Fruit fly (Drosophila melanogaster) whole organism, embryonic: Measurements from ENCODE around the gene CG31897.
A peak's percentile ranks its signal among the peaks of the same experiment; 100 is the strongest.

Experiments
- ATbp ChIP-seq: fragments of 200-800 bp; sonication (Bioruptor generic); optimal IDR thresholded peaks from 2 replicates; lab custom pipeline; 2017; ENCODE audit warnings: missing biosample characterization, mild to moderate bottlenecking, missing genetic modification characterization, missing genetic modification reagents
- Ada2b ChIP-seq: fragments of 200-800 bp; sonication (Bioruptor generic); IDR thresholded peaks from 2 replicates; pipeline ENCODE4 v1.3.6; 2022; ENCODE audit warnings: missing biosample characterization, missing genetic modification characterization
- Atf6 ChIP-seq: fragments of 200-800 bp; sonication (Bioruptor generic); IDR thresholded peaks from 2 replicates; pipeline ENCODE4 v1.3.6; 2022; ENCODE audit warnings: missing biosample characterization, missing genetic modification characterization
- CG15601 ChIP-seq: fragments of 200-800 bp; sonication (Bioruptor generic); optimal IDR thresholded peaks from 3 replicates; lab custom pipeline; 2019; ENCODE audit warnings: missing biosample characterization, mild to moderate bottlenecking, missing genetic modification characterization, moderate library complexity
- CG17829 ChIP-seq: fragments of 200-800 bp; optimal IDR thresholded peaks from 2 replicates; lab custom pipeline; 2019; ENCODE audit warnings: missing biosample characterization, mild to moderate bottlenecking, missing genetic modification characterization, moderate library complexity
- CG1792 ChIP-seq: fragments of 200-800 bp; sonication (Bioruptor generic); optimal IDR thresholded peaks from 2 replicates; lab custom pipeline; 2016; ENCODE audit warnings: missing biosample characterization, missing genetic modification characterization
- CG18011 ChIP-seq: fragments of 200-800 bp; sonication (Bioruptor generic); optimal IDR thresholded peaks from 2 replicates; lab custom pipeline; 2017; ENCODE audit warnings: missing biosample characterization, missing genetic modification characterization, mild to moderate bottlenecking, moderate library complexity, missing genotype
- CG18476 ChIP-seq: fragments of 200-800 bp; sonication (Bioruptor generic); optimal IDR thresholded peaks from 2 replicates; lab custom pipeline; 2016; ENCODE audit warnings: missing biosample characterization, mild to moderate bottlenecking, missing genetic modification characterization
- CG34224 ChIP-seq: fragments of 200-800 bp; sonication (Bioruptor generic); IDR thresholded peaks from 3 replicates; pipeline ENCODE4 v1.3.6; 2022; ENCODE audit warnings: missing biosample characterization, missing genetic modification characterization; ENCODE audit not compliant: partially characterized antibody
- CG42726 ChIP-seq: fragments of 200-800 bp; sonication (Bioruptor generic); IDR thresholded peaks from 2 replicates; pipeline ENCODE4 v1.3.6; 2022; ENCODE audit warnings: missing biosample characterization, missing genetic modification characterization; ENCODE audit not compliant: partially characterized antibody
- CG4617 ChIP-seq: fragments of 200-800 bp; sonication (Bioruptor generic); optimal IDR thresholded peaks from 3 replicates; lab custom pipeline; 2016; ENCODE audit warnings: missing biosample characterization, missing genetic modification characterization, borderline replicate concordance
- CG4707 ChIP-seq: fragments of 200-800 bp; sonication (Bioruptor generic); optimal IDR thresholded peaks from 2 replicates; lab custom pipeline; 2018; ENCODE audit warnings: missing biosample characterization, mild to moderate bottlenecking, missing genetic modification characterization, moderate library complexity
- CG6175 ChIP-seq: fragments of 200-800 bp; sonication (Bioruptor generic); IDR thresholded peaks from 3 replicates; pipeline ENCODE4 v1.3.6; 2022; ENCODE audit warnings: missing biosample characterization, missing genetic modification characterization
- CG6791 ChIP-seq: fragments of 200-800 bp; sonication (Bioruptor generic); IDR thresholded peaks from 3 replicates; pipeline ENCODE4 v1.3.6; 2022; ENCODE audit warnings: missing biosample characterization, missing genetic modification characterization; ENCODE audit not compliant: partially characterized antibody
- CG7372 ChIP-seq: fragments of 200-800 bp; sonication (Bioruptor generic); IDR thresholded peaks from 2 replicates; pipeline ENCODE4 v1.3.6; 2022; ENCODE audit warnings: missing biosample characterization, missing genetic modification characterization
- CG9727 ChIP-seq: fragments of 200-800 bp; sonication (Bioruptor generic); optimal IDR thresholded peaks from 3 replicates; lab custom pipeline; 2017; ENCODE audit warnings: missing biosample characterization, mild to moderate bottlenecking, missing genetic modification characterization
- CTCF ChIP-seq: fragments of 200-800 bp; sonication (Bioruptor generic); optimal IDR thresholded peaks from 2 replicates; lab custom pipeline; 2017; ENCODE audit warnings: missing biosample characterization, mild to moderate bottlenecking, missing genetic modification characterization, moderate library complexity
- CkIIα-i1 ChIP-seq: fragments of 200-800 bp; sonication (Bioruptor generic); IDR thresholded peaks from 2 replicates; pipeline ENCODE4 v1.3.6; 2022; ENCODE audit warnings: missing biosample characterization, missing genetic modification characterization
- CoRest ChIP-seq: fragments of 200-800 bp; sonication (Bioruptor generic); optimal IDR thresholded peaks from 3 replicates; lab custom pipeline; 2018; ENCODE audit warnings: missing biosample characterization, mild to moderate bottlenecking, missing genetic modification characterization, moderate library complexity
- Ets97D ChIP-seq: fragments of 200-800 bp; sonication (Bioruptor generic); optimal IDR thresholded peaks from 3 replicates; lab custom pipeline; 2016; ENCODE audit warnings: missing biosample characterization, missing genetic modification characterization
- Fer3 ChIP-seq: fragments of 200-800 bp; sonication (Bioruptor generic); optimal IDR thresholded peaks from 2 replicates; lab custom pipeline; 2018; ENCODE audit warnings: missing biosample characterization, mild to moderate bottlenecking, missing genetic modification characterization, moderate library complexity
- Hand ChIP-seq: fragments of 200-800 bp; sonication (Bioruptor generic); optimal IDR thresholded peaks from 2 replicates; lab custom pipeline; 2017; ENCODE audit warnings: mild to moderate bottlenecking, missing biosample characterization, missing genetic modification reagents, missing genetic modification characterization
- Hr3 ChIP-seq: fragments of 200-800 bp; sonication (Bioruptor generic); optimal IDR thresholded peaks from 3 replicates; lab custom pipeline; 2016; ENCODE audit warnings: missing biosample characterization, missing genetic modification characterization
- Jarid2 ChIP-seq: fragments of 200-800 bp; sonication (Bioruptor generic); optimal IDR thresholded peaks from 3 replicates; lab custom pipeline; 2017; ENCODE audit warnings: mild to moderate bottlenecking, missing biosample characterization, missing genetic modification reagents, missing genetic modification characterization
- Ravus ChIP-seq: fragments of 200-800 bp; sonication (Bioruptor generic); IDR thresholded peaks from 2 replicates; pipeline ENCODE4 v1.3.6; 2022; ENCODE audit warnings: missing biosample characterization, missing genetic modification characterization
- Scr ChIP-seq: fragments of 200-800 bp; sonication (Bioruptor generic); IDR thresholded peaks from 2 replicates; pipeline ENCODE4 v1.3.6; 2022; ENCODE audit warnings: missing biosample characterization, missing genetic modification characterization; ENCODE audit not compliant: partially characterized antibody
- Sin3A ChIP-seq: fragments of >200 bp; optimal IDR thresholded peaks from 2 replicates; lab custom pipeline; 2018
- ab ChIP-seq: fragments of 200-800 bp; sonication (Bioruptor generic); optimal IDR thresholded peaks from 2 replicates; lab custom pipeline; 2016; ENCODE audit warnings: missing biosample characterization, missing genetic modification characterization
- az2 ChIP-seq: fragments of 200-800 bp; sonication (Bioruptor generic); optimal IDR thresholded peaks from 3 replicates; lab custom pipeline; 2016; ENCODE audit warnings: missing biosample characterization, missing genetic modification characterization
- caup ChIP-seq: fragments of 200-800 bp; sonication (Bioruptor generic); optimal IDR thresholded peaks from 3 replicates; lab custom pipeline; 2017; ENCODE audit warnings: missing biosample characterization, mild to moderate bottlenecking, missing genetic modification characterization, moderate library complexity; ENCODE audit not compliant: severe bottlenecking
- cg ChIP-seq: fragments of 200-800 bp; sonication (Bioruptor generic); optimal IDR thresholded peaks from 3 replicates; lab custom pipeline; 2019; ENCODE audit warnings: missing biosample characterization, mild to moderate bottlenecking, missing genetic modification characterization, moderate library complexity
- ci ChIP-seq: fragments of 200-800 bp; sonication (Bioruptor generic); IDR thresholded peaks from 3 replicates; pipeline ENCODE4 v1.3.6; 2022; ENCODE audit warnings: missing biosample characterization, missing genetic modification characterization
- crol ChIP-seq: fragments of 200-800 bp; sonication (Bioruptor generic); IDR thresholded peaks from 2 replicates; pipeline ENCODE4 v1.3.6; 2022; ENCODE audit warnings: missing biosample characterization, missing genetic modification characterization
- disco-r ChIP-seq: fragments of 200-800 bp; sonication (Bioruptor generic); optimal IDR thresholded peaks from 2 replicates; lab custom pipeline; 2016; ENCODE audit warnings: missing biosample characterization, missing genetic modification characterization
- dpn ChIP-seq, 2 experiments: fragments of 200-800 bp; sonication (Bioruptor generic); optimal IDR thresholded peaks; 3 replicates each; lab custom pipeline; 2016; ENCODE audit warnings: missing biosample characterization in 2 of 2, missing genetic modification characterization in 2 of 2
- eve ChIP-seq, 2 experiments: fragments of >200 bp; optimal IDR thresholded peaks; 2 replicates each; lab custom pipeline; 2017; ENCODE audit warnings: missing biosample characterization in 2 of 2, missing genetic modification characterization in 2 of 2
- grn ChIP-seq: fragments of 200-800 bp; sonication (Bioruptor generic); optimal IDR thresholded peaks from 3 replicates; lab custom pipeline; 2017; ENCODE audit warnings: missing biosample characterization, missing genetic modification characterization
- jumu ChIP-seq: fragments of 200-800 bp; sonication (Bioruptor generic); optimal IDR thresholded peaks from 3 replicates; lab custom pipeline; 2016; ENCODE audit warnings: missing biosample characterization, missing genetic modification characterization
- luna ChIP-seq: fragments of 200-800 bp; sonication (Bioruptor generic); optimal IDR thresholded peaks from 2 replicates; lab custom pipeline; 2016; ENCODE audit warnings: missing biosample characterization, missing genetic modification characterization
- nerfin-1 ChIP-seq: fragments of 200-800 bp; sonication (Bioruptor generic); optimal IDR thresholded peaks from 3 replicates; lab custom pipeline; 2019; ENCODE audit warnings: missing biosample characterization, mild to moderate bottlenecking, missing genetic modification characterization, moderate library complexity
- nerfin-2 ChIP-seq: fragments of 200-800 bp; sonication (Bioruptor generic); IDR thresholded peaks from 2 replicates; pipeline ENCODE4 v1.3.6; 2022; ENCODE audit warnings: missing biosample characterization, missing genetic modification characterization; ENCODE audit not compliant: partially characterized antibody
- pnt ChIP-seq: fragments of 200-800 bp; sonication (Bioruptor generic); optimal IDR thresholded peaks from 3 replicates; lab custom pipeline; 2016; ENCODE audit warnings: missing biosample characterization, missing genetic modification characterization
- prd ChIP-seq, 3 experiments: fragments of >200 bp in 2 of 3; fragments of 200-800 bp in 1 of 3; sonication (Bioruptor generic) in 1 of 3; optimal IDR thresholded peaks in 2 of 3; IDR thresholded peaks in 1 of 3; 2 replicates in 2 of 3; 3 replicates in 1 of 3; pipeline versions ENCODE4 v1.3.6 to Lab custom; 2017 to 2022; ENCODE audit warnings: missing biosample characterization in 1 of 3, missing genetic modification characterization in 1 of 3
- ranshi ChIP-seq: fragments of 200-800 bp; sonication (Bioruptor generic); IDR thresholded peaks from 2 replicates; pipeline ENCODE4 v1.3.6; 2022; ENCODE audit warnings: missing biosample characterization, missing genetic modification characterization
- so ChIP-seq: fragments of 200-800 bp; sonication (Bioruptor generic); IDR thresholded peaks from 3 replicates; pipeline ENCODE4 v1.3.6; 2022; ENCODE audit warnings: missing biosample characterization, missing genetic modification characterization
- ssp ChIP-seq: fragments of 200-800 bp; sonication (Bioruptor generic); IDR thresholded peaks from 2 replicates; pipeline ENCODE4 v1.3.6; 2022; ENCODE audit warnings: missing biosample characterization, missing genetic modification characterization
- stwl ChIP-seq: fragments of 200-800 bp; sonication (Bioruptor generic); optimal IDR thresholded peaks from 3 replicates; lab custom pipeline; 2018; ENCODE audit warnings: missing biosample characterization, mild to moderate bottlenecking, missing genetic modification characterization, moderate library complexity
- vnd ChIP-seq: fragments of 200-800 bp; sonication (Bioruptor generic); IDR thresholded peaks from 3 replicates; pipeline ENCODE4 v1.3.6; 2022; ENCODE audit warnings: missing biosample characterization, missing genetic modification characterization; ENCODE audit not compliant: partially characterized antibody

Gene CG31897

dm6 chr2L:8403286-8404270 lies 38.7 kb upstream of the CG31897 start, which contains the start of gene emb (continued):
- TF ChIP-seq CG34224 (GFP tag; lab: Robert Waterston, UW) (peak; percentile 95), CTCF (no peak), crol (no peak), CG6175 (GFP tag; lab: Robert Waterston, UW) (no peak), ab (no peak), Ada2b (no peak), ssp (peak; percentile 68), prd (optimal IDR thresholded peaks at IDR 0.05; lab: Kevin White, UChicago) (no peak), prd (GFP tag; IDR thresholded peaks at IDR 0.05; lab: Robert Waterston, UW) (peak; percentile 31; the same call in 1 of the 3 replicates), jumu (GFP tag; lab: Kevin White, UChicago) (peak; percentile 58), CG42726 (peak; percentile 88), CkIIα-i1 (no peak), pnt (GFP tag; lab: Kevin White, UChicago) (no peak), eve (GFP tag; optimal IDR thresholded peaks at IDR 0.05; lab: Kevin White, UChicago) (no peak), az2 (peak; percentile 51), ci (GFP tag; lab: Robert Waterston, UW) (0 out of 3 replicates have a peak, but pooled peaks have one; percentile 15), Hand (GFP tag; lab: Kevin White, UChicago) (no peak), Scr (GFP tag; lab: Robert Waterston, UW) (peak; percentile 94), caup (peak; percentile 36), nerfin-2 (GFP tag; lab: Robert Waterston, UW) (peak; percentile 100), disco-r (GFP tag; lab: Kevin White, UChicago) (peak; percentile 34), stwl (tag; lab: Kevin White, UChicago) (peak; percentile 98), luna (GFP tag; lab: Kevin White, UChicago) (no peak), Jarid2 (GFP tag; lab: Kevin White, UChicago) (no peak), vnd (GFP tag; lab: Robert Waterston, UW) (peak; percentile 97), CG6791 (GFP tag; lab: Robert Waterston, UW) (peak; percentile 99), CG7372 (GFP tag; lab: Robert Waterston, UW) (no peak), CG1792 (peak; percentile 32), dpn (GFP tag; optimal IDR thresholded peaks at IDR 0.05; lab: Kevin White, UChicago) (peak; percentile 36 to 50), CoRest (no peak), grn (GFP tag; lab: Kevin White, UChicago) (no peak), CG9727 (peak; percentile 66), ranshi (GFP tag; lab: Robert Waterston, UW) (0 out of 2 replicates have a peak, but pooled peaks have one; percentile 17), CG4617 (peak; percentile 61), Fer3 (tag; lab: Kevin White, UChicago) (peak; percentile 30), CG17829 (tag; lab: Kevin White, UChicago) (peak; percentile 71), nerfin-1 (tag; lab: Kevin White, UChicago) (peak; percentile 89), CG15601 (tag; lab: Kevin White, UChicago) (peak; percentile 47), Ets97D (peak; percentile 95), Hr3 (GFP tag; lab: Kevin White, UChicago) (peak; percentile 43), Atf6 (GFP tag; lab: Robert Waterston, UW) (peak; percentile 39; the same call in 1 of the 2 replicates), so (no peak), cg (GFP tag; lab: Kevin White, UChicago) (peak; percentile 99), Ravus (no peak), CG4707 (no peak), CG18011 (GFP tag; lab: Kevin White, UChicago) (no peak), ATbp (GFP tag; lab: Kevin White, UChicago) (no peak), CG18476 (GFP tag; lab: Kevin White, UChicago) (peak; percentile 41), Sin3A (peak; percentile 82)
